Fruit fly (Drosophila melanogaster) whole organism, prepupa: ENCODE data around the gene sky.

Experiments
- Blimp-1 ChIP-seq: fragments of 200-800 bp; sonication (Bioruptor generic); optimal IDR thresholded peaks from 3 replicates; lab custom pipeline; 2017; ENCODE audit warnings: missing biosample characterization, missing genetic modification characterization, mild to moderate bottlenecking, moderate library complexity, missing genetic modification reagents
- CG10631 ChIP-seq: fragments of 200-800 bp; sonication (Bioruptor generic); optimal IDR thresholded peaks from 2 replicates; lab custom pipeline; 2016; ENCODE audit warnings: missing biosample characterization, missing genetic modification characterization
- CG10669 ChIP-seq: fragments of 200-800 bp; sonication (Bioruptor generic); optimal IDR thresholded peaks from 3 replicates; lab custom pipeline; 2018; ENCODE audit warnings: missing biosample characterization, mild to moderate bottlenecking, missing genetic modification characterization, moderate library complexity
- CG11294 ChIP-seq: fragments of 200-800 bp; sonication (Bioruptor generic); IDR thresholded peaks from 2 replicates; pipeline ENCODE4 v1.3.6; 2022; ENCODE audit warnings: missing biosample characterization, missing genetic modification characterization
- CG11902 ChIP-seq: fragments of 200-800 bp; sonication (Bioruptor generic); optimal IDR thresholded peaks from 3 replicates; lab custom pipeline; 2016; ENCODE audit warnings: missing biosample characterization, missing genetic modification characterization
- CG1621 ChIP-seq: fragments of 200-800 bp; sonication (Bioruptor generic); optimal IDR thresholded peaks from 3 replicates; lab custom pipeline; 2018; ENCODE audit warnings: missing biosample characterization, mild to moderate bottlenecking, missing genetic modification characterization
- CG31627 ChIP-seq: fragments of 200-800 bp; sonication (Bioruptor generic); optimal IDR thresholded peaks from 3 replicates; lab custom pipeline; 2016; ENCODE audit warnings: missing biosample characterization, missing genetic modification characterization
- CG32006 ChIP-seq: fragments of 200-800 bp; sonication (Bioruptor generic); optimal IDR thresholded peaks from 3 replicates; lab custom pipeline; 2017; ENCODE audit warnings: missing biosample characterization, mild to moderate bottlenecking, missing genetic modification characterization
- CG34406 ChIP-seq: fragments of 200-800 bp; sonication (Bioruptor generic); optimal IDR thresholded peaks from 3 replicates; lab custom pipeline; 2016; ENCODE audit warnings: missing biosample characterization, missing genetic modification characterization
- CG3919 ChIP-seq: fragments of 200-800 bp; sonication (Bioruptor generic); optimal IDR thresholded peaks from 3 replicates; lab custom pipeline; 2016; ENCODE audit warnings: missing biosample characterization, missing genetic modification characterization
- CG4318 ChIP-seq: fragments of 200-800 bp; sonication (Bioruptor generic); optimal IDR thresholded peaks from 3 replicates; lab custom pipeline; 2017; ENCODE audit warnings: missing biosample characterization, mild to moderate bottlenecking, missing genetic modification characterization
- CG6163 ChIP-seq: fragments of 200-800 bp; sonication (Bioruptor generic); IDR thresholded peaks from 3 replicates; pipeline ENCODE4 v1.3.6; 2022; ENCODE audit warnings: missing biosample characterization, missing genetic modification characterization
- CG6792 ChIP-seq: fragments of 200-800 bp; sonication (Bioruptor generic); optimal IDR thresholded peaks from 3 replicates; lab custom pipeline; 2016; ENCODE audit warnings: missing biosample characterization, missing genetic modification characterization
- CG6808 ChIP-seq: fragments of 200-800 bp; sonication (Bioruptor generic); optimal IDR thresholded peaks from 3 replicates; lab custom pipeline; 2017; ENCODE audit warnings: missing biosample characterization, missing genetic modification characterization, mild to moderate bottlenecking, moderate library complexity, missing genetic modification reagents
- CG6854 ChIP-seq: fragments of 200-800 bp; sonication (Bioruptor generic); optimal IDR thresholded peaks from 2 replicates; lab custom pipeline; 2017; ENCODE audit warnings: missing biosample characterization, mild to moderate bottlenecking, missing genetic modification characterization
- CG7368 ChIP-seq: fragments of 200-800 bp; sonication (Bioruptor generic); optimal IDR thresholded peaks from 3 replicates; lab custom pipeline; 2016; ENCODE audit warnings: missing biosample characterization, missing genetic modification characterization
- CG8119 ChIP-seq: fragments of 200-800 bp; sonication (Bioruptor generic); IDR thresholded peaks from 3 replicates; pipeline ENCODE4 v1.3.6; 2022; ENCODE audit warnings: missing biosample characterization, missing genetic modification characterization
- CG8319 ChIP-seq: fragments of 200-800 bp; sonication (Bioruptor generic); optimal IDR thresholded peaks from 3 replicates; lab custom pipeline; 2016; ENCODE audit warnings: missing biosample characterization, missing genetic modification characterization
- CG8632 ChIP-seq: fragments of 200-800 bp; sonication (Bioruptor generic); optimal IDR thresholded peaks from 3 replicates; lab custom pipeline; 2016; ENCODE audit warnings: missing biosample characterization, missing genetic modification characterization
- CG9139 ChIP-seq: fragments of 200-800 bp; sonication (Bioruptor generic); optimal IDR thresholded peaks from 3 replicates; lab custom pipeline; 2017; ENCODE audit warnings: missing biosample characterization, mild to moderate bottlenecking, missing genetic modification characterization
- Eip75B ChIP-seq: fragments of 200-800 bp; sonication (Bioruptor generic); optimal IDR thresholded peaks from 3 replicates; lab custom pipeline; 2016; ENCODE audit warnings: missing biosample characterization, missing genetic modification characterization
- Eip78C ChIP-seq: fragments of 200-800 bp; sonication (Bioruptor generic); peaks from one replicate; lab custom pipeline; 2016; ENCODE audit warnings: missing biosample characterization, missing genetic modification characterization
- Eip93F ChIP-seq: fragments of 200-800 bp; sonication (Bioruptor generic); optimal IDR thresholded peaks from 2 replicates; lab custom pipeline; 2016; ENCODE audit warnings: missing biosample characterization, mild to moderate bottlenecking, missing genetic modification characterization
- Ets21C ChIP-seq: fragments of 200-800 bp; sonication (Bioruptor generic); optimal IDR thresholded peaks from 3 replicates; lab custom pipeline; 2016; ENCODE audit warnings: missing biosample characterization, missing genetic modification characterization
- Ets96B ChIP-seq: fragments of 200-800 bp; optimal IDR thresholded peaks from 2 replicates; lab custom pipeline; 2019; ENCODE audit warnings: missing biosample characterization, mild to moderate bottlenecking, missing genetic modification characterization, moderate library complexity
- Gug ChIP-seq: fragments of 200-800 bp; sonication (Bioruptor generic); IDR thresholded peaks from 2 replicates; pipeline ENCODE4 v1.3.6; 2022; ENCODE audit warnings: missing biosample characterization, missing genetic modification characterization
- Hr38 ChIP-seq: sonication (Bioruptor generic); optimal IDR thresholded peaks from 2 replicates; lab custom pipeline; 2016; ENCODE audit warnings: missing biosample characterization, missing genetic modification characterization
- Hr4 ChIP-seq: fragments of 200-800 bp; sonication (Bioruptor generic); optimal IDR thresholded peaks from 3 replicates; lab custom pipeline; 2016; ENCODE audit warnings: missing biosample characterization, missing genetic modification characterization
- Met ChIP-seq: fragments of 200-800 bp; sonication (Bioruptor generic); optimal IDR thresholded peaks from 3 replicates; lab custom pipeline; 2016; ENCODE audit warnings: missing biosample characterization, missing genetic modification characterization
- OdsH ChIP-seq: fragments of 200-800 bp; sonication (Bioruptor generic); optimal IDR thresholded peaks from 3 replicates; lab custom pipeline; 2016; ENCODE audit warnings: missing biosample characterization, missing genetic modification characterization
- Smox ChIP-seq: fragments of 200-800 bp; sonication (Bioruptor generic); optimal IDR thresholded peaks from 3 replicates; lab custom pipeline; 2016; ENCODE audit warnings: missing biosample characterization, missing genetic modification characterization
- Sox102F ChIP-seq: fragments of 200-800 bp; sonication (Bioruptor generic); optimal IDR thresholded peaks from 2 replicates; lab custom pipeline; 2016; ENCODE audit warnings: missing biosample characterization, mild to moderate bottlenecking, missing genetic modification characterization
- Sox14 ChIP-seq: fragments of 200-800 bp; sonication (Bioruptor generic); optimal IDR thresholded peaks from 3 replicates; lab custom pipeline; 2016; ENCODE audit warnings: missing biosample characterization, missing genetic modification characterization
- Sox15 ChIP-seq: fragments of 200-800 bp; sonication (Bioruptor generic); optimal IDR thresholded peaks from 3 replicates; lab custom pipeline; 2016; ENCODE audit warnings: missing biosample characterization, missing genetic modification characterization
- achi ChIP-seq: fragments of 200-800 bp; sonication (Bioruptor generic); optimal IDR thresholded peaks from 3 replicates; lab custom pipeline; 2016; ENCODE audit warnings: missing biosample characterization, missing genetic modification characterization
- cyc ChIP-seq: fragments of 200-800 bp; sonication (Bioruptor generic); optimal IDR thresholded peaks from 3 replicates; lab custom pipeline; 2016; ENCODE audit warnings: missing biosample characterization, missing genetic modification characterization
- dac ChIP-seq: fragments of 200-800 bp; sonication (Bioruptor generic); optimal IDR thresholded peaks from 2 replicates; lab custom pipeline; 2017; ENCODE audit warnings: missing biosample characterization, mild to moderate bottlenecking, missing genetic modification characterization
- dsx ChIP-seq: fragments of 200-800 bp; optimal IDR thresholded peaks from 3 replicates; lab custom pipeline; 2019; ENCODE audit warnings: missing biosample characterization, mild to moderate bottlenecking, missing genetic modification characterization, moderate library complexity; ENCODE audit not compliant: poor library complexity, severe bottlenecking
- eg ChIP-seq: fragments of 200-800 bp; sonication (Bioruptor generic); IDR thresholded peaks from 3 replicates; pipeline ENCODE4 v1.3.6; 2022; ENCODE audit warnings: missing biosample characterization, missing genetic modification characterization
- esn ChIP-seq: fragments of 200-800 bp; sonication (Bioruptor generic); optimal IDR thresholded peaks from 2 replicates; lab custom pipeline; 2016; ENCODE audit warnings: missing biosample characterization, mild to moderate bottlenecking, missing genetic modification characterization, moderate library complexity
- fkh ChIP-seq: fragments of 200-800 bp; sonication (Bioruptor generic); optimal IDR thresholded peaks from 3 replicates; lab custom pipeline; 2017; ENCODE audit warnings: missing biosample characterization, mild to moderate bottlenecking, missing genetic modification characterization, moderate library complexity
- lz ChIP-seq: fragments of 200-800 bp; sonication (Bioruptor generic); optimal IDR thresholded peaks from 3 replicates; lab custom pipeline; 2016; ENCODE audit warnings: missing biosample characterization, missing genetic modification characterization
- net ChIP-seq: fragments of 200-800 bp; sonication (Bioruptor generic); optimal IDR thresholded peaks from 3 replicates; lab custom pipeline; 2016; ENCODE audit warnings: missing biosample characterization, missing genetic modification characterization
- pdm3 ChIP-seq: fragments of 200-800 bp; sonication (Bioruptor generic); optimal IDR thresholded peaks from 3 replicates; lab custom pipeline; 2016; ENCODE audit warnings: missing biosample characterization, missing genetic modification characterization
- salr ChIP-seq, 2 experiments: fragments of 200-800 bp; sonication (Bioruptor generic); optimal IDR thresholded peaks; 3 replicates each; lab custom pipeline; 2016 to 2018; ENCODE audit warnings: missing biosample characterization in 2 of 2, missing genetic modification characterization in 2 of 2, mild to moderate bottlenecking in 1 of 2
- spab ChIP-seq: fragments of 200-800 bp; sonication (Bioruptor generic); optimal IDR thresholded peaks from 2 replicates; lab custom pipeline; 2017; ENCODE audit warnings: missing biosample characterization, mild to moderate bottlenecking, missing genetic modification characterization, missing genetic modification reagents
- svp ChIP-seq: fragments of 200-800 bp; sonication (Bioruptor generic); peaks from one replicate; lab custom pipeline; 2016; ENCODE audit warnings: missing biosample characterization, missing genetic modification characterization
- topi ChIP-seq: fragments of 200-800 bp; sonication (Bioruptor generic); optimal IDR thresholded peaks from 3 replicates; lab custom pipeline; 2016; ENCODE audit warnings: missing biosample characterization, missing genetic modification characterization
- vri ChIP-seq: fragments of 200-800 bp; sonication (Bioruptor generic); optimal IDR thresholded peaks from 3 replicates; lab custom pipeline; 2016; ENCODE audit warnings: missing biosample characterization, mild to moderate bottlenecking, missing genetic modification characterization

sky gene

dm6 chr2L:20948625-20949024, 29.9 kb upstream of the sky start:
- TF ChIP-seq Hr38 (GFP tag; lab: Kevin White, UChicago) (no peak), CG10631 (GFP tag; lab: Kevin White, UChicago) (peak; percentile 15), Blimp-1 (no peak), svp (GFP tag; lab: Kevin White, UChicago) (peak; percentile 16)

dm6 chr2L:20944886-20945558, 26.3 kb upstream of the sky start:
- peak; percentile 50 for TF ChIP-seq svp (GFP tag; lab: Kevin White, UChicago)
- peak; percentile 22 for TF ChIP-seq CG8319 (GFP tag; lab: Kevin White, UChicago)
- TF ChIP-seq topi (GFP tag; lab: Kevin White, UChicago) = peak; percentile 9
- no peak for TF ChIP-seq Sox15
- TF ChIP-seq Hr38 (GFP tag; lab: Kevin White, UChicago) = no peak
- TF ChIP-seq Ets96B (tag; lab: Kevin White, UChicago) = no peak
- no peak for TF ChIP-seq CG6854
- TF ChIP-seq CG11902 (GFP tag; lab: Kevin White, UChicago) = no peak
- peak; percentile 56 for TF ChIP-seq Met (GFP tag; lab: Kevin White, UChicago)
- peak; percentile 22 for TF ChIP-seq CG6792
- peak; percentile 33; the same call in 1 of the 3 replicates for TF ChIP-seq CG6163
- TF ChIP-seq net = peak; percentile 19
- peak; percentile 38 for TF ChIP-seq pdm3
- peak; percentile 17 for TF ChIP-seq Sox102F (GFP tag; lab: Kevin White, UChicago)
- TF ChIP-seq CG7368 (GFP tag; lab: Kevin White, UChicago) = peak; percentile 8
- TF ChIP-seq CG31627 (GFP tag; lab: Kevin White, UChicago) = peak; percentile 28
- no peak for TF ChIP-seq Eip93F (GFP tag; lab: Kevin White, UChicago)
- TF ChIP-seq CG6808 = no peak
- TF ChIP-seq CG3919 (GFP tag; lab: Kevin White, UChicago) = peak; percentile 32
- peak; percentile 25 for TF ChIP-seq dsx (GFP tag; lab: Kevin White, UChicago)
- peak; percentile 53 for TF ChIP-seq Sox14
- no peak for TF ChIP-seq fkh (GFP tag; lab: Kevin White, UChicago)
- TF ChIP-seq Ets21C (GFP tag; lab: Kevin White, UChicago) = peak; percentile 12
- TF ChIP-seq Eip75B (GFP tag; lab: Kevin White, UChicago) = peak; percentile 25
- TF ChIP-seq Eip78C (GFP tag; lab: Kevin White, UChicago) = peak; percentile 76
- no peak for TF ChIP-seq CG8119 (GFP tag; lab: Robert Waterston, UW)
- TF ChIP-seq CG4318 (GFP tag; lab: Kevin White, UChicago) = peak; percentile 39
- TF ChIP-seq CG1621 (tag; lab: Kevin White, UChicago) = no peak
- peak; percentile 38 for TF ChIP-seq achi (GFP tag; lab: Kevin White, UChicago)
- peak; percentile 14 for TF ChIP-seq lz (GFP tag; lab: Kevin White, UChicago)
- no peak for TF ChIP-seq Gug
- peak; percentile 45 for TF ChIP-seq CG10669 (GFP tag; lab: Kevin White, UChicago)
- TF ChIP-seq OdsH (GFP tag; lab: Kevin White, UChicago) = peak; percentile 53
- TF ChIP-seq esn = peak; percentile 40
- peak; percentile 50 for TF ChIP-seq Hr4 (GFP tag; lab: Kevin White, UChicago)
- TF ChIP-seq spab = peak; percentile 9
- no peak for TF ChIP-seq CG11294 (GFP tag; lab: Robert Waterston, UW)
- TF ChIP-seq eg (GFP tag; lab: Robert Waterston, UW) = 0 out of 3 replicates have a peak, but pooled peaks have one; percentile 34
- no peak for TF ChIP-seq vri (GFP tag; lab: Kevin White, UChicago)
- peak; percentile 34 for TF ChIP-seq cyc (GFP tag; lab: Kevin White, UChicago)
- TF ChIP-seq CG34406 (GFP tag; lab: Kevin White, UChicago) = peak; percentile 27
- TF ChIP-seq CG32006 (GFP tag; lab: Kevin White, UChicago) = peak; percentile 71
- no peak for TF ChIP-seq Blimp-1
- no peak for TF ChIP-seq CG9139 (GFP tag; lab: Kevin White, UChicago)
- peak; percentile 34 for TF ChIP-seq Smox (GFP tag; lab: Kevin White, UChicago)
- TF ChIP-seq CG8632 (GFP tag; lab: Kevin White, UChicago) = no peak
- TF ChIP-seq dac = peak; percentile 13
- TF ChIP-seq CG10631 (GFP tag; lab: Kevin White, UChicago) = peak; percentile 58
- TF ChIP-seq salr (GFP tag; optimal IDR thresholded peaks at IDR 0.05; lab: Kevin White, UChicago) = peak in 1 of 2 experiments; percentile 34
